Worm (Caenorhabditis elegans): ENCODE data around the gene C05C10.5.

DNA sequence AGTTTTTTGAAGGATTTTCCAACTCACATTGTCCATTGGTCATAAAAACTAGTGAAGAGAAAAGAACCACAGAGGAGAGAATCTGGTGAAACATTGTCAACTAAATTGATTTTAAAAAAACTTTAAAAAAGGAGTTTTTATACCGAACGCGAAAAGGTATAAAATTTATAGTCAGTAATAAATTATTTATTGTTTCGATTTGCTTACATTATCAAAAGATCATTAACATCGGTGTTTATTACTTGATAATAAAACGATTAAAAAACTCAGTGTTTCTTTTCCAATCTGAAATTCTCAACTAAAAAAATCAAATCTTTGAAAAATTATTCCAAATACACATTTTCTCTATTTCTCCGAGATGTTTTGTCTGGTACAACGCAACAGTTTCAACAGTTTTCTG, 22.7 kb upstream of the C05C10.5 start, which contains the start of gene F26C11.4:
- no peak for TF ChIP-seq unc-62 (GFP tag; optimal IDR thresholded peaks at IDR 0.05)
- no peak for TF ChIP-seq aptf-2 (GFP tag; conservative IDR thresholded peaks at IDR 0.05)
